Worm (Caenorhabditis elegans) whole organism, L2 larva: ENCODE data around the gene dkc-1.

ENCODE experiments used
- F13H6.1 ChIP-seq: sonication (generic microtip); optimal IDR thresholded peaks from 2 replicates; lab custom pipeline; 2016; ENCODE audit warnings: missing genetic modification characterization, missing compliant biosample characterization
- Y55F3AM.14 ChIP-seq: fragments of 200-800 bp; sonication (Bioruptor generic); optimal IDR thresholded peaks from 2 replicates; lab custom pipeline; 2018; ENCODE audit warnings: mild to moderate bottlenecking, missing genetic modification characterization, missing compliant biosample characterization
- ZK546.5 ChIP-seq: sonication (generic microtip); optimal IDR thresholded peaks from 2 replicates; lab custom pipeline; 2017; ENCODE audit warnings: missing biosample characterization, missing genetic modification characterization
- alr-1 ChIP-seq: fragments of 150-350 bp; optimal IDR thresholded peaks from 2 replicates; lab custom pipeline; 2014; ENCODE audit warnings: missing biosample characterization, missing genetic modification characterization
- aly-2 ChIP-seq: fragments of 150-350 bp; optimal IDR thresholded peaks from 2 replicates; lab custom pipeline; 2014; ENCODE audit warnings: missing biosample characterization, missing genetic modification characterization
- ama-1 ChIP-seq: fragments of 150-350 bp; optimal IDR thresholded peaks from 2 replicates; lab custom pipeline; 2018; ENCODE audit warnings: inconsistent platforms
- blmp-1 ChIP-seq: sonication (generic microtip); optimal IDR thresholded peaks from 2 replicates; lab custom pipeline; 2017; ENCODE audit warnings: missing genetic modification characterization, mild to moderate bottlenecking, missing compliant biosample characterization, antibody characterized with exemption, moderate library complexity; ENCODE audit not compliant: insufficient read depth
- ceh-16 ChIP-seq: fragments of 150-350 bp; optimal IDR thresholded peaks from 2 replicates; lab custom pipeline; 2014; ENCODE audit warnings: missing biosample characterization, missing genetic modification characterization
- ceh-82 ChIP-seq: fragments of 150-350 bp; optimal IDR thresholded peaks from 2 replicates; lab custom pipeline; 2014; ENCODE audit warnings: missing biosample characterization, missing genetic modification characterization
- crh-2 ChIP-seq: sonication (generic microtip); optimal IDR thresholded peaks from 2 replicates; lab custom pipeline; 2017; ENCODE audit warnings: missing biosample characterization, missing genetic modification characterization
- dmd-4 ChIP-seq: sonication (generic microtip); optimal IDR thresholded peaks from 2 replicates; lab custom pipeline; 2017; ENCODE audit warnings: missing biosample characterization, missing genetic modification characterization
- egl-27 ChIP-seq: sonication (generic microtip); optimal IDR thresholded peaks from 3 replicates; lab custom pipeline; 2017; ENCODE audit warnings: missing biosample characterization, missing genetic modification reagents, missing genetic modification characterization
- elt-1 ChIP-seq: fragments of 150-350 bp; optimal IDR thresholded peaks from 2 replicates; lab custom pipeline; 2014; ENCODE audit warnings: missing biosample characterization, missing genetic modification characterization
- fos-1 ChIP-seq: fragments of 150-350 bp; optimal IDR thresholded peaks from 2 replicates; lab custom pipeline; 2014; ENCODE audit warnings: missing biosample characterization, missing genetic modification characterization
- lin-11 ChIP-seq: fragments of 150-350 bp; sonication (generic microtip); optimal IDR thresholded peaks from 2 replicates; lab custom pipeline; 2014; ENCODE audit warnings: missing biosample characterization, missing genetic modification characterization, inconsistent platforms, mixed read lengths
- lin-39 ChIP-seq: fragments of 150-350 bp; optimal IDR thresholded peaks from 2 replicates; lab custom pipeline; 2014; ENCODE audit warnings: missing biosample characterization, missing genetic modification reagents, missing genetic modification characterization
- lsy-2 ChIP-seq, 2 experiments: fragments of 150-350 bp in 1 of 2; sonication (generic microtip) in 1 of 2; optimal IDR thresholded peaks; 2 replicates each; lab custom pipeline; 2014 to 2017; ENCODE audit warnings: missing biosample characterization in 2 of 2, missing genetic modification characterization in 2 of 2
- mab-5 ChIP-seq: fragments of 150-350 bp; optimal IDR thresholded peaks from 2 replicates; lab custom pipeline; 2014; ENCODE audit warnings: missing biosample characterization, missing genetic modification characterization
- mbf-1 ChIP-seq: sonication (generic microtip); optimal IDR thresholded peaks from 2 replicates; lab custom pipeline; 2017; ENCODE audit warnings: missing biosample characterization, missing genetic modification characterization
- nhr-12 ChIP-seq: fragments of 150-350 bp; optimal IDR thresholded peaks from 2 replicates; lab custom pipeline; 2014; ENCODE audit warnings: missing biosample characterization, missing genetic modification characterization
- nhr-129 ChIP-seq: fragments of 150-350 bp; optimal IDR thresholded peaks from 2 replicates; lab custom pipeline; 2014; ENCODE audit warnings: missing biosample characterization, missing genetic modification characterization
- nhr-23 ChIP-seq: fragments of 150-350 bp; optimal IDR thresholded peaks from 2 replicates; lab custom pipeline; 2014; ENCODE audit warnings: missing biosample characterization, missing genetic modification reagents, missing genetic modification characterization
- nhr-237 ChIP-seq: fragments of 150-350 bp; optimal IDR thresholded peaks from 2 replicates; lab custom pipeline; 2014; ENCODE audit warnings: missing biosample characterization, missing genetic modification characterization
- nhr-25 ChIP-seq: fragments of 150-350 bp; sonication (generic microtip); optimal IDR thresholded peaks from 3 replicates; lab custom pipeline; 2014; ENCODE audit warnings: missing biosample characterization, missing genetic modification characterization
- nhr-6 ChIP-seq: fragments of 150-350 bp; optimal IDR thresholded peaks from 2 replicates; lab custom pipeline; 2014; ENCODE audit warnings: missing biosample characterization, missing genetic modification characterization
- nhr-77 ChIP-seq: fragments of 150-350 bp; optimal IDR thresholded peaks from 2 replicates; lab custom pipeline; 2014; ENCODE audit warnings: missing biosample characterization, missing genetic modification characterization
- peb-1 ChIP-seq: fragments of 150-350 bp; optimal IDR thresholded peaks from 2 replicates; lab custom pipeline; 2014; ENCODE audit warnings: missing biosample characterization, missing genetic modification characterization
- sem-4 ChIP-seq: fragments of 150-350 bp; optimal IDR thresholded peaks from 2 replicates; lab custom pipeline; 2014; ENCODE audit warnings: missing biosample characterization, missing genetic modification reagents, missing genetic modification characterization
- skn-1 ChIP-seq: sonication (generic microtip); optimal IDR thresholded peaks from 2 replicates; lab custom pipeline; 2017; ENCODE audit warnings: missing biosample characterization, missing genetic modification characterization
- sma-3 ChIP-seq: sonication (generic microtip); optimal IDR thresholded peaks from 2 replicates; lab custom pipeline; 2016; ENCODE audit warnings: missing genetic modification reagents, missing genetic modification characterization, missing compliant biosample characterization
- sma-9 ChIP-seq, 2 experiments: fragments of 150-350 bp in 1 of 2; sonication (generic microtip) in 1 of 2; optimal IDR thresholded peaks; 2 replicates each; lab custom pipeline; 2014 to 2016; ENCODE audit warnings: missing genetic modification characterization in 2 of 2, mild to moderate bottlenecking in 1 of 2, missing biosample characterization in 1 of 2, missing compliant biosample characterization in 1 of 2, missing genetic modification reagents in 1 of 2, moderate library complexity in 1 of 2
- snpc-4 ChIP-seq: fragments of 150-350 bp; optimal IDR thresholded peaks from 2 replicates; lab custom pipeline; 2014; ENCODE audit warnings: missing biosample characterization, missing genetic modification characterization
- unc-39 ChIP-seq: fragments of 150-350 bp; optimal IDR thresholded peaks from 2 replicates; lab custom pipeline; 2014; ENCODE audit warnings: missing biosample characterization, missing genetic modification characterization
- unc-55 ChIP-seq: fragments of 150-350 bp; sonication (generic microtip); optimal IDR thresholded peaks from 3 replicates; lab custom pipeline; 2014; ENCODE audit warnings: missing biosample characterization, missing genetic modification reagents, missing genetic modification characterization
- unc-62 ChIP-seq: fragments of 150-350 bp; optimal IDR thresholded peaks from 2 replicates; lab custom pipeline; 2014; ENCODE audit warnings: missing biosample characterization, missing genetic modification reagents, missing genetic modification characterization
- zag-1 ChIP-seq: fragments of 150-350 bp; optimal IDR thresholded peaks from 2 replicates; lab custom pipeline; 2014; ENCODE audit warnings: missing biosample characterization, missing genetic modification characterization
- ztf-1 ChIP-seq: fragments of 200-800 bp; sonication (Bioruptor generic); conservative IDR thresholded peaks from 2 replicates; pipeline ENCODE4 v1.3.6; 2022; ENCODE audit warnings: missing genetic modification characterization, missing compliant biosample characterization
- ztf-11 ChIP-seq: sonication (generic microtip); optimal IDR thresholded peaks from 2 replicates; lab custom pipeline; 2017; ENCODE audit warnings: missing biosample characterization, missing genetic modification characterization

Gene dkc-1

ce11 chrIII:10700460-10700859 is 47.8 kb upstream of the dkc-1 start, which contains the start of gene Y39A1A.20:
TSS of gene Y39A1A.20 (minus strand) at chrIII:10700560.
- TF ChIP-seq ztf-11 (tag; lab: Kevin White, UChicago) (no peak), sma-3 (GFP tag; lab: Kevin White, UChicago) (no peak), ZK546.5 (tag; lab: Kevin White, UChicago) (no peak), unc-39 (tag; lab: Kevin White, UChicago) (no peak), snpc-4 (tag; lab: Kevin White, UChicago) (no peak), nhr-12 (tag; lab: Kevin White, UChicago) (no peak), nhr-129 (tag; lab: Kevin White, UChicago) (no peak), unc-62 (no peak), ceh-16 (tag; lab: Kevin White, UChicago) (no peak), mab-5 (tag; lab: Kevin White, UChicago) (no peak), nhr-237 (tag; lab: Kevin White, UChicago) (no peak), Y55F3AM.14 (GFP tag; lab: Kevin White, UChicago) (no peak), dmd-4 (no peak), fos-1 (tag; lab: Kevin White, UChicago) (no peak)

- TF ChIP-seq sma-9 (GFP tag; optimal IDR thresholded peaks at IDR 0.05; lab: Kevin White, UChicago): no peak
- no peak for TF ChIP-seq sma-9 (tag; optimal IDR thresholded peaks at IDR 0.05; lab: Kevin White, UChicago)
- TF ChIP-seq ZK546.5 (tag; lab: Kevin White, UChicago): no peak
- no peak for TF ChIP-seq unc-55 (GFP tag; lab: Kevin White, UChicago)
- TF ChIP-seq fos-1 (tag; lab: Kevin White, UChicago): no peak
- TF ChIP-seq blmp-1: no peak
- TF ChIP-seq skn-1: no peak
- TF ChIP-seq nhr-23 (tag; lab: Kevin White, UChicago): no peak
- TF ChIP-seq nhr-129 (tag; lab: Kevin White, UChicago): no peak
- no peak for TF ChIP-seq nhr-77 (tag; lab: Kevin White, UChicago)
- TF ChIP-seq nhr-237 (tag; lab: Kevin White, UChicago): no peak
- no peak for TF ChIP-seq lsy-2 (tag; optimal IDR thresholded peaks at IDR 0.05; lab: Kevin White, UChicago)
- TF ChIP-seq alr-1 (tag; lab: Kevin White, UChicago): no peak
- no peak for TF ChIP-seq lin-39 (tag; lab: Kevin White, UChicago)
- TF ChIP-seq unc-39 (tag; lab: Kevin White, UChicago): no peak
- no peak for TF ChIP-seq mab-5 (tag; lab: Kevin White, UChicago)
- no peak for TF ChIP-seq ceh-82
- no peak for TF ChIP-seq ama-1
- TF ChIP-seq nhr-6 (tag; lab: Kevin White, UChicago): no peak
- no peak for TF ChIP-seq peb-1 (tag; lab: Kevin White, UChicago)
- no peak for TF ChIP-seq crh-2 (tag; lab: Kevin White, UChicago)
These were observed 45.4 kb upstream of the dkc-1 start for ce11 chrIII:10702805-10703204.

ce11 chrIII:10703833-10704232 is 44.4 kb upstream of the dkc-1 start:
- no peak for TF ChIP-seq peb-1 (tag; lab: Kevin White, UChicago)
- no peak for TF ChIP-seq dmd-4
- TF ChIP-seq nhr-6 (tag; lab: Kevin White, UChicago): no peak
- TF ChIP-seq lsy-2 (tag; optimal IDR thresholded peaks at IDR 0.05; lab: Kevin White, UChicago): no peak
- no peak for TF ChIP-seq F13H6.1 (tag; lab: Kevin White, UChicago)
- TF ChIP-seq nhr-23 (tag; lab: Kevin White, UChicago): no peak
- no peak for TF ChIP-seq blmp-1
- TF ChIP-seq zag-1: no peak
- no peak for TF ChIP-seq elt-1
- TF ChIP-seq aly-2 (tag; lab: Kevin White, UChicago): no peak
- no peak for TF ChIP-seq nhr-25
- TF ChIP-seq lin-11 (tag; lab: Kevin White, UChicago): no peak
- TF ChIP-seq skn-1: no peak
- no peak for TF ChIP-seq ZK546.5 (tag; lab: Kevin White, UChicago)
- TF ChIP-seq sma-9 (GFP tag; optimal IDR thresholded peaks at IDR 0.05; lab: Kevin White, UChicago): no peak
- no peak for TF ChIP-seq sma-9 (tag; optimal IDR thresholded peaks at IDR 0.05; lab: Kevin White, UChicago)
- TF ChIP-seq alr-1 (tag; lab: Kevin White, UChicago): no peak
- TF ChIP-seq ztf-1 (GFP tag; lab: Robert Waterston, UW): no peak
- no peak for TF ChIP-seq egl-27 (tag; lab: Kevin White, UChicago)
- no peak for TF ChIP-seq crh-2 (tag; lab: Kevin White, UChicago)

ce11 chrIII:10704499-10704898 is 43.7 kb upstream of the dkc-1 start:
- TF ChIP-seq mbf-1 (tag; lab: Kevin White, UChicago): no peak
- TF ChIP-seq lin-11 (tag; lab: Kevin White, UChicago): no peak
- no peak for TF ChIP-seq sem-4 (tag; lab: Kevin White, UChicago)
- TF ChIP-seq skn-1: no peak
- TF ChIP-seq Y55F3AM.14 (GFP tag; lab: Kevin White, UChicago): no peak
- no peak for TF ChIP-seq ztf-1 (GFP tag; lab: Robert Waterston, UW)
- no peak for TF ChIP-seq lsy-2 (tag; optimal IDR thresholded peaks at IDR 0.05; lab: Kevin White, UChicago)
- TF ChIP-seq sma-3 (GFP tag; lab: Kevin White, UChicago): no peak
- TF ChIP-seq nhr-6 (tag; lab: Kevin White, UChicago): no peak
- TF ChIP-seq nhr-77 (tag; lab: Kevin White, UChicago): no peak
- TF ChIP-seq, all 48 proteins: peak for 0
